Fruit fly (Drosophila melanogaster) whole organism, embryonic: ENCODE results near the gene vih.
A peak's percentile ranks its signal among the peaks of the same experiment; 100 is the strongest.

Experiments
- B-H1 ChIP-seq: fragments of 200-800 bp; sonication (Bioruptor generic); IDR thresholded peaks from 3 replicates; pipeline ENCODE4 v1.3.6; 2022; ENCODE audit warnings: missing biosample characterization, missing genetic modification characterization
- B-H2 ChIP-seq: fragments of 200-800 bp; sonication (Bioruptor generic); optimal IDR thresholded peaks from 2 replicates; lab custom pipeline; 2018; ENCODE audit warnings: missing biosample characterization, mild to moderate bottlenecking, missing genetic modification characterization
- CG10543 ChIP-seq: fragments of 200-800 bp; sonication (Bioruptor generic); optimal IDR thresholded peaks from 3 replicates; lab custom pipeline; 2017; ENCODE audit warnings: missing biosample characterization, mild to moderate bottlenecking, missing genetic modification characterization, moderate library complexity
- CG11695 ChIP-seq: fragments of 200-800 bp; sonication (Bioruptor generic); IDR thresholded peaks from 3 replicates; pipeline ENCODE4 v1.3.6; 2022; ENCODE audit warnings: missing biosample characterization, missing genetic modification characterization
- CG12769 ChIP-seq: fragments of 200-800 bp; sonication (Bioruptor generic); optimal IDR thresholded peaks from 2 replicates; lab custom pipeline; 2019; ENCODE audit warnings: missing biosample characterization, mild to moderate bottlenecking, missing genetic modification characterization, moderate library complexity
- CG13123 ChIP-seq: fragments of 200-800 bp; sonication (Bioruptor generic); optimal IDR thresholded peaks from 2 replicates; lab custom pipeline; 2016; ENCODE audit warnings: missing biosample characterization, missing genetic modification characterization
- CG13287 ChIP-seq: fragments of 200-800 bp; sonication (Bioruptor generic); IDR thresholded peaks from 2 replicates; pipeline ENCODE4 v1.3.6; 2022; ENCODE audit warnings: missing biosample characterization, missing genetic modification characterization; ENCODE audit not compliant: partially characterized antibody
- CG14667 ChIP-seq: fragments of 200-800 bp; sonication (Bioruptor generic); IDR thresholded peaks from 2 replicates; pipeline ENCODE4 v1.3.6; 2022; ENCODE audit warnings: missing biosample characterization, missing genetic modification characterization
- CG17829 ChIP-seq: fragments of 200-800 bp; optimal IDR thresholded peaks from 2 replicates; lab custom pipeline; 2019; ENCODE audit warnings: missing biosample characterization, mild to moderate bottlenecking, missing genetic modification characterization, moderate library complexity
- CG2202 ChIP-seq: fragments of 200-800 bp; sonication (Bioruptor generic); optimal IDR thresholded peaks from 2 replicates; lab custom pipeline; 2018; ENCODE audit warnings: missing biosample characterization, mild to moderate bottlenecking, missing genetic modification characterization
- CG31224 ChIP-seq: fragments of 200-800 bp; sonication (Bioruptor generic); IDR thresholded peaks from 2 replicates; pipeline ENCODE4 v1.3.6; 2022; ENCODE audit warnings: missing biosample characterization, missing genetic modification characterization
- CG32767 ChIP-seq: fragments of 200-800 bp; sonication (Bioruptor generic); IDR thresholded peaks from 2 replicates; pipeline ENCODE4 v1.3.6; 2022; ENCODE audit warnings: missing biosample characterization, missing genetic modification characterization
- CG33557 ChIP-seq: fragments of 200-800 bp; sonication (Bioruptor generic); optimal IDR thresholded peaks from 2 replicates; lab custom pipeline; 2019; ENCODE audit warnings: missing biosample characterization, mild to moderate bottlenecking, missing genetic modification characterization, moderate library complexity
- CG3995 ChIP-seq: fragments of 200-800 bp; sonication (Bioruptor generic); optimal IDR thresholded peaks from 3 replicates; lab custom pipeline; 2016; ENCODE audit warnings: missing biosample characterization, missing genetic modification characterization
- CG5180 ChIP-seq: fragments of 200-800 bp; sonication (Bioruptor generic); optimal IDR thresholded peaks from 3 replicates; lab custom pipeline; 2017; ENCODE audit warnings: missing biosample characterization, missing genetic modification characterization, mild to moderate bottlenecking, moderate library complexity, missing genetic modification reagents
- CG8388 ChIP-seq: fragments of 200-800 bp; sonication (Bioruptor generic); optimal IDR thresholded peaks from 2 replicates; lab custom pipeline; 2019; ENCODE audit warnings: missing biosample characterization, mild to moderate bottlenecking, missing genetic modification characterization, moderate library complexity
- CG9609 ChIP-seq: fragments of 200-800 bp; sonication (Bioruptor generic); optimal IDR thresholded peaks from 3 replicates; lab custom pipeline; 2016; ENCODE audit warnings: missing biosample characterization, missing genetic modification characterization
- CG9797 ChIP-seq: fragments of 200-800 bp; sonication (Bioruptor generic); optimal IDR thresholded peaks from 3 replicates; lab custom pipeline; 2018; ENCODE audit warnings: missing biosample characterization, mild to moderate bottlenecking, missing genetic modification characterization
- CG9876 ChIP-seq: fragments of 200-800 bp; sonication (Bioruptor generic); optimal IDR thresholded peaks from 2 replicates; lab custom pipeline; 2016; ENCODE audit warnings: missing biosample characterization, missing genetic modification characterization
- D ChIP-seq, 2 experiments: fragments of 200-800 bp in 1 of 2; fragments of >200 bp in 1 of 2; sonication (Bioruptor generic) in 1 of 2; optimal IDR thresholded peaks; 2 replicates in 1 of 2; 3 replicates in 1 of 2; lab custom pipeline; 2017; ENCODE audit warnings: mild to moderate bottlenecking in 1 of 2, missing biosample characterization in 1 of 2, missing genetic modification characterization in 1 of 2, missing genetic modification reagents in 1 of 2
- Dip2 ChIP-seq: fragments of 200-800 bp; sonication (Bioruptor generic); IDR thresholded peaks from 2 replicates; pipeline ENCODE4 v1.3.6; 2022; ENCODE audit warnings: missing biosample characterization, missing genetic modification characterization
- Dref ChIP-seq: fragments of 200-800 bp; sonication (Bioruptor generic); IDR thresholded peaks from 2 replicates; pipeline ENCODE4 v1.3.6; 2022; ENCODE audit warnings: missing biosample characterization, missing genetic modification characterization
- HHEX ChIP-seq: fragments of 200-800 bp; sonication (Bioruptor generic); optimal IDR thresholded peaks from 3 replicates; lab custom pipeline; 2017; ENCODE audit warnings: missing biosample characterization, mild to moderate bottlenecking, missing genetic modification characterization, missing genetic modification reagents
- HmgD ChIP-seq: fragments of 200-800 bp; sonication (Bioruptor generic); optimal IDR thresholded peaks from 3 replicates; lab custom pipeline; 2016; ENCODE audit warnings: missing biosample characterization, missing genetic modification characterization
- HmgZ ChIP-seq: fragments of 200-800 bp; sonication (Bioruptor generic); optimal IDR thresholded peaks from 2 replicates; lab custom pipeline; 2018; ENCODE audit warnings: missing biosample characterization, mild to moderate bottlenecking, missing genetic modification characterization
- Meics ChIP-seq: fragments of 200-800 bp; sonication (Bioruptor generic); optimal IDR thresholded peaks from 2 replicates; lab custom pipeline; 2017; ENCODE audit warnings: missing biosample characterization, mild to moderate bottlenecking, missing genetic modification characterization
- Nf-YB ChIP-seq: fragments of 200-800 bp; sonication (Bioruptor generic); optimal IDR thresholded peaks from 3 replicates; lab custom pipeline; 2019; ENCODE audit warnings: missing biosample characterization, mild to moderate bottlenecking, missing genetic modification characterization, moderate library complexity
- Oli ChIP-seq: fragments of 200-800 bp; sonication (Bioruptor generic); optimal IDR thresholded peaks from 2 replicates; lab custom pipeline; 2018; ENCODE audit warnings: missing biosample characterization, mild to moderate bottlenecking, missing genetic modification characterization, moderate library complexity
- Optix ChIP-seq: fragments of 200-800 bp; sonication (Bioruptor generic); IDR thresholded peaks from 3 replicates; pipeline ENCODE4 v1.3.6; 2022; ENCODE audit warnings: missing biosample characterization, missing genetic modification characterization
- Sox100B ChIP-seq: fragments of 200-800 bp; sonication (Bioruptor generic); optimal IDR thresholded peaks from 3 replicates; lab custom pipeline; 2018; ENCODE audit warnings: missing biosample characterization, mild to moderate bottlenecking, missing genetic modification characterization
- Sox102F ChIP-seq: fragments of 200-800 bp; sonication (Bioruptor generic); optimal IDR thresholded peaks from 2 replicates; lab custom pipeline; 2018; ENCODE audit warnings: missing biosample characterization, mild to moderate bottlenecking, missing genetic modification characterization, moderate library complexity
- ash1 ChIP-seq: fragments of 200-800 bp; sonication (Bioruptor generic); optimal IDR thresholded peaks from 2 replicates; lab custom pipeline; 2018; ENCODE audit warnings: missing biosample characterization, mild to moderate bottlenecking, missing genetic modification characterization
- bcd ChIP-seq: fragments of 200-800 bp; sonication (Bioruptor generic); optimal IDR thresholded peaks from 2 replicates; lab custom pipeline; 2017; ENCODE audit warnings: missing biosample characterization, mild to moderate bottlenecking, missing genetic modification characterization
- chinmo ChIP-seq: fragments of 200-800 bp; sonication (Bioruptor generic); IDR thresholded peaks from 4 replicates; pipeline ENCODE4 v1.3.6; 2022; ENCODE audit warnings: missing biosample characterization, missing genetic modification characterization; ENCODE audit not compliant: partially characterized antibody
- crp ChIP-seq, 2 experiments: fragments of 200-800 bp; sonication (Bioruptor generic); optimal IDR thresholded peaks; 2 replicates in 1 of 2; 3 replicates in 1 of 2; lab custom pipeline; 2017; ENCODE audit warnings: missing biosample characterization in 2 of 2, missing genetic modification characterization in 2 of 2, mild to moderate bottlenecking in 1 of 2, moderate library complexity in 1 of 2
- disco-r ChIP-seq: fragments of 200-800 bp; sonication (Bioruptor generic); optimal IDR thresholded peaks from 2 replicates; lab custom pipeline; 2016; ENCODE audit warnings: missing biosample characterization, missing genetic modification characterization
- dmrt11E ChIP-seq: fragments of 200-800 bp; sonication (Bioruptor generic); optimal IDR thresholded peaks from 3 replicates; lab custom pipeline; 2018; ENCODE audit warnings: missing biosample characterization, mild to moderate bottlenecking, missing genetic modification characterization, moderate library complexity
- dmrt99B ChIP-seq: fragments of 200-800 bp; sonication (Bioruptor generic); optimal IDR thresholded peaks from 2 replicates; lab custom pipeline; 2018; ENCODE audit warnings: missing biosample characterization, mild to moderate bottlenecking, missing genetic modification characterization, moderate library complexity
- en ChIP-seq: fragments of 200-800 bp; sonication (Bioruptor generic); optimal IDR thresholded peaks from 2 replicates; lab custom pipeline; 2016; ENCODE audit warnings: missing biosample characterization, missing genetic modification characterization
- gce ChIP-seq: fragments of 200-800 bp; sonication (Bioruptor generic); IDR thresholded peaks from 3 replicates; pipeline ENCODE4 v1.3.6; 2022; ENCODE audit warnings: missing biosample characterization, missing genetic modification characterization
- gcm2 ChIP-seq: fragments of 200-800 bp; sonication (Bioruptor generic); optimal IDR thresholded peaks from 2 replicates; lab custom pipeline; 2016; ENCODE audit warnings: missing biosample characterization, missing genetic modification characterization
- gem ChIP-seq: fragments of 200-800 bp; sonication (Bioruptor generic); optimal IDR thresholded peaks from 2 replicates; lab custom pipeline; 2019; ENCODE audit warnings: missing biosample characterization, mild to moderate bottlenecking, missing genetic modification characterization, moderate library complexity
- her ChIP-seq: fragments of 200-800 bp; sonication (Bioruptor generic); optimal IDR thresholded peaks from 2 replicates; lab custom pipeline; 2016; ENCODE audit warnings: missing biosample characterization, missing genetic modification characterization
- knrl ChIP-seq: fragments of 200-800 bp; sonication (Bioruptor generic); IDR thresholded peaks from 3 replicates; pipeline ENCODE4 v1.3.6; 2022; ENCODE audit warnings: missing biosample characterization, missing genetic modification characterization; ENCODE audit not compliant: partially characterized antibody
- lbe ChIP-seq: fragments of 200-800 bp; sonication (Bioruptor generic); optimal IDR thresholded peaks from 2 replicates; lab custom pipeline; 2016; ENCODE audit warnings: missing biosample characterization, mild to moderate bottlenecking, missing genetic modification characterization
- pfk ChIP-seq: fragments of 200-800 bp; sonication (Bioruptor generic); optimal IDR thresholded peaks from 2 replicates; lab custom pipeline; 2018; ENCODE audit warnings: missing biosample characterization, mild to moderate bottlenecking, missing genetic modification characterization, moderate library complexity
- pros ChIP-seq: fragments of 200-800 bp; sonication (Bioruptor generic); optimal IDR thresholded peaks from 3 replicates; lab custom pipeline; 2019; ENCODE audit warnings: missing biosample characterization, mild to moderate bottlenecking, missing genetic modification characterization, moderate library complexity
- sim ChIP-seq: fragments of 200-800 bp; sonication (Bioruptor generic); IDR thresholded peaks from 2 replicates; pipeline ENCODE4 v1.3.6; 2022; ENCODE audit warnings: missing biosample characterization, missing genetic modification characterization
- tna ChIP-seq: fragments of 200-800 bp; sonication (Bioruptor generic); IDR thresholded peaks from 2 replicates; pipeline ENCODE4 v1.3.6; 2022; ENCODE audit warnings: missing biosample characterization, missing genetic modification characterization; ENCODE audit not compliant: partially characterized antibody
- vnd ChIP-seq: fragments of 200-800 bp; sonication (Bioruptor generic); IDR thresholded peaks from 3 replicates; pipeline ENCODE4 v1.3.6; 2022; ENCODE audit warnings: missing biosample characterization, missing genetic modification characterization; ENCODE audit not compliant: partially characterized antibody

The vih gene

DNA sequence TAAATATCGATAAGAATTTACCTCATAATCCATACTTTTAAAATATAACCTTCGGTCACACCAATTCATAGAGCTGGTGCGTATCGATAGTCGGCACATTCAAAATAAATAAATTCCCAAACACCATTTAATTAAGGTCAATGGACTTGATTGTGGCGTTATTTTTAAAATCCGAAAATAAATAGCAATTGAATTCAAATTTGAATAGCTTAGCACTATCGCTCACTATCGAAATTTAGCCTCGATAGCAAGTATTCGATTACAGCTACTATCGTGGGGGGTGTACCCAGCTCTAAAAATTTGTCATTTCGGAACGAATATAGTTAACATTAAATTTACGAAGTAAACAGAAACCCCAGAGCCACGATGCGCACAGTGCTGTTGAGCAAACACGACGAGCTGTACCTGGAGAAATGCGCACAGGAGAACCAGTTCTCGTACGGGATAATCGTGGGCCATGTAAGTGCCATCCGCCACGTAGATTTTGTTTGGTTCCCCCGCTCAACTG, 32.6 kb upstream of the vih start, which contains the start of gene CG10616 (continued):
- no peak for TF ChIP-seq CG8388 (GFP tag; lab: Kevin White, UChicago)
- TF ChIP-seq dmrt11E (tag; lab: Kevin White, UChicago) = no peak
- peak; percentile 81; the same call in 3 of the 4 replicates for TF ChIP-seq chinmo (GFP tag; lab: Robert Waterston, UW)
- peak; percentile 66 for TF ChIP-seq CG9797 (GFP tag; lab: Kevin White, UChicago)
- peak; percentile 98 for TF ChIP-seq CG13287 (GFP tag; lab: Robert Waterston, UW)
- TF ChIP-seq CG14667 (GFP tag; lab: Robert Waterston, UW) = no peak
- TF ChIP-seq sim (GFP tag; lab: Robert Waterston, UW) = no peak
- no peak for TF ChIP-seq en (GFP tag; lab: Kevin White, UChicago)
- TF ChIP-seq D (optimal IDR thresholded peaks at IDR 0.05; lab: Kevin White, UChicago) = no peak
- no peak for TF ChIP-seq D (GFP tag; optimal IDR thresholded peaks at IDR 0.05; lab: Kevin White, UChicago)
- no peak for TF ChIP-seq disco-r
- no peak for TF ChIP-seq CG10543 (GFP tag; lab: Kevin White, UChicago)
- peak; percentile 77 for TF ChIP-seq Dref (GFP tag; lab: Robert Waterston, UW)
- no peak for TF ChIP-seq gem
- TF ChIP-seq Dip2 (GFP tag; lab: Robert Waterston, UW) = no peak
- TF ChIP-seq HmgD (GFP tag; lab: Kevin White, UChicago) = no peak
- no peak for TF ChIP-seq pfk (GFP tag; lab: Kevin White, UChicago)
- no peak for TF ChIP-seq B-H1 (GFP tag; lab: Robert Waterston, UW)
- no peak for TF ChIP-seq crp (GFP tag; optimal IDR thresholded peaks at IDR 0.05; lab: Kevin White, UChicago)
- no peak for TF ChIP-seq gce (GFP tag; lab: Robert Waterston, UW)
- no peak for TF ChIP-seq CG11695 (GFP tag; lab: Robert Waterston, UW)
- no peak for TF ChIP-seq CG13123 (GFP tag; lab: Kevin White, UChicago)
- TF ChIP-seq gcm2 = no peak
- TF ChIP-seq her (GFP tag; lab: Kevin White, UChicago) = no peak
- no peak for TF ChIP-seq ash1
- TF ChIP-seq HmgZ (tag; lab: Kevin White, UChicago) = no peak
- no peak for TF ChIP-seq Optix
- no peak for TF ChIP-seq CG32767 (GFP tag; lab: Robert Waterston, UW)
- peak; percentile 17 for TF ChIP-seq CG17829 (tag; lab: Kevin White, UChicago)
- no peak for TF ChIP-seq CG33557 (GFP tag; lab: Kevin White, UChicago)
- no peak for TF ChIP-seq B-H2 (GFP tag; lab: Kevin White, UChicago)
- peak; percentile 94 for TF ChIP-seq knrl (GFP tag; lab: Robert Waterston, UW)
- TF ChIP-seq vnd (GFP tag; lab: Robert Waterston, UW) = peak; percentile 95
- TF ChIP-seq HHEX = no peak
- TF ChIP-seq Meics = no peak
- peak; percentile 71 for TF ChIP-seq tna (GFP tag; lab: Robert Waterston, UW)
- no peak for TF ChIP-seq CG9609
- TF ChIP-seq Nf-YB = no peak
- no peak for TF ChIP-seq Oli (tag; lab: Kevin White, UChicago)
- no peak for TF ChIP-seq bcd (GFP tag; lab: Kevin White, UChicago)
- TF ChIP-seq CG9876 = no peak
- TF ChIP-seq lbe (GFP tag; lab: Kevin White, UChicago) = no peak
- TF ChIP-seq Sox100B = no peak
- no peak for TF ChIP-seq CG31224 (GFP tag; lab: Robert Waterston, UW)
- no peak for TF ChIP-seq CG5180
- TF ChIP-seq dmrt99B (tag; lab: Kevin White, UChicago) = no peak
- TF ChIP-seq Sox102F (GFP tag; lab: Kevin White, UChicago) = no peak
- TF ChIP-seq CG2202 (tag; lab: Kevin White, UChicago) = no peak
- no peak for TF ChIP-seq CG12769 (tag; lab: Kevin White, UChicago)
- TF ChIP-seq pros (GFP tag; lab: Kevin White, UChicago) = no peak
- TF ChIP-seq CG3995 = peak; percentile 35
